Fruit fly (Drosophila melanogaster) whole organism, embryonic: ENCODE results near the gene Mbs.

Experiments
- Abd-B ChIP-seq: fragments of 200-800 bp; sonication (Bioruptor generic); optimal IDR thresholded peaks from 2 replicates; lab custom pipeline; 2018; ENCODE audit warnings: missing biosample characterization, mild to moderate bottlenecking, missing genetic modification characterization, moderate library complexity
- BEAF-32 ChIP-seq: fragments of 200-800 bp; sonication (Bioruptor generic); optimal IDR thresholded peaks from 3 replicates; lab custom pipeline; 2017; ENCODE audit warnings: missing biosample characterization, missing genetic modification characterization, mild to moderate bottlenecking, moderate library complexity, missing genetic modification reagents
- Bdp1 ChIP-seq: fragments of 200-800 bp; sonication (Bioruptor generic); optimal IDR thresholded peaks from 3 replicates; lab custom pipeline; 2016; ENCODE audit warnings: missing biosample characterization, missing genetic modification characterization
- CG11504 ChIP-seq: fragments of 200-800 bp; sonication (Bioruptor generic); optimal IDR thresholded peaks from 3 replicates; lab custom pipeline; 2019; ENCODE audit warnings: missing biosample characterization, mild to moderate bottlenecking, missing genetic modification characterization, moderate library complexity
- CG12155 ChIP-seq: fragments of 200-800 bp; sonication (Bioruptor generic); optimal IDR thresholded peaks from 3 replicates; lab custom pipeline; 2016; ENCODE audit warnings: missing biosample characterization, missing genetic modification characterization
- CG14441 ChIP-seq: fragments of 200-800 bp; sonication (Bioruptor generic); IDR thresholded peaks from 2 replicates; pipeline ENCODE4 v1.3.6; 2022; ENCODE audit warnings: missing biosample characterization, missing genetic modification characterization
- CG15269 ChIP-seq: fragments of 200-800 bp; sonication (Bioruptor generic); optimal IDR thresholded peaks from 2 replicates; lab custom pipeline; 2018; ENCODE audit warnings: missing biosample characterization, mild to moderate bottlenecking, missing genetic modification characterization, moderate library complexity
- CG15514 ChIP-seq: fragments of 200-800 bp; sonication (Bioruptor generic); optimal IDR thresholded peaks from 3 replicates; lab custom pipeline; 2017; ENCODE audit warnings: missing biosample characterization, missing genetic modification characterization, mild to moderate bottlenecking, moderate library complexity, missing genetic modification reagents
- CG17361 ChIP-seq: fragments of 200-800 bp; sonication (Bioruptor generic); IDR thresholded peaks from 3 replicates; pipeline ENCODE4 v1.3.6; 2022; ENCODE audit warnings: missing biosample characterization, missing genetic modification characterization
- CG1832 ChIP-seq: fragments of 200-800 bp; sonication (Bioruptor generic); optimal IDR thresholded peaks from 2 replicates; lab custom pipeline; 2017; ENCODE audit warnings: missing biosample characterization, mild to moderate bottlenecking, missing genetic modification characterization, inconsistent platforms
- CG2199 ChIP-seq: fragments of 200-800 bp; sonication (Bioruptor generic); IDR thresholded peaks from 3 replicates; pipeline ENCODE4 v1.3.6; 2022; ENCODE audit warnings: missing biosample characterization, missing genetic modification characterization
- CG31388 ChIP-seq: fragments of 200-800 bp; sonication (Bioruptor generic); optimal IDR thresholded peaks from 2 replicates; lab custom pipeline; 2016; ENCODE audit warnings: missing biosample characterization, missing genetic modification characterization
- CG32772 ChIP-seq: fragments of 200-800 bp; sonication (Bioruptor generic); IDR thresholded peaks from 2 replicates; pipeline ENCODE4 v1.3.6; 2022; ENCODE audit warnings: missing biosample characterization, missing genetic modification characterization
- CG33557 ChIP-seq: fragments of 200-800 bp; sonication (Bioruptor generic); optimal IDR thresholded peaks from 2 replicates; lab custom pipeline; 2019; ENCODE audit warnings: missing biosample characterization, mild to moderate bottlenecking, missing genetic modification characterization, moderate library complexity
- CG3726 ChIP-seq: fragments of 200-800 bp; sonication (Bioruptor generic); IDR thresholded peaks from 3 replicates; pipeline ENCODE4, ENCODE4 v1.3.6; 2022; ENCODE audit warnings: missing biosample characterization, missing genetic modification characterization
- CG4617 ChIP-seq: fragments of 200-800 bp; sonication (Bioruptor generic); optimal IDR thresholded peaks from 3 replicates; lab custom pipeline; 2016; ENCODE audit warnings: missing biosample characterization, missing genetic modification characterization, borderline replicate concordance
- CG6175 ChIP-seq: fragments of 200-800 bp; sonication (Bioruptor generic); IDR thresholded peaks from 3 replicates; pipeline ENCODE4 v1.3.6; 2022; ENCODE audit warnings: missing biosample characterization, missing genetic modification characterization
- CG7372 ChIP-seq: fragments of 200-800 bp; sonication (Bioruptor generic); IDR thresholded peaks from 2 replicates; pipeline ENCODE4 v1.3.6; 2022; ENCODE audit warnings: missing biosample characterization, missing genetic modification characterization
- CG7786 ChIP-seq: fragments of 200-800 bp; sonication (Bioruptor generic); optimal IDR thresholded peaks from 2 replicates; lab custom pipeline; 2016; ENCODE audit warnings: missing biosample characterization, missing genetic modification characterization
- CG7963 ChIP-seq: fragments of 200-800 bp; sonication (Bioruptor generic); IDR thresholded peaks from 3 replicates; pipeline ENCODE4 v1.3.6; 2022; ENCODE audit warnings: missing biosample characterization, missing genetic modification characterization; ENCODE audit not compliant: partially characterized antibody
- Dbx ChIP-seq: fragments of 200-800 bp; sonication (Bioruptor generic); IDR thresholded peaks from 3 replicates; pipeline ENCODE4 v1.3.6; 2022; ENCODE audit warnings: missing biosample characterization, missing genetic modification characterization
- Elba2 ChIP-seq: fragments of 200-800 bp; sonication (Bioruptor generic); optimal IDR thresholded peaks from 3 replicates; lab custom pipeline; 2016; ENCODE audit warnings: missing biosample characterization, missing genetic modification characterization
- GATAe ChIP-seq: fragments of 200-800 bp; sonication (Bioruptor generic); conservative IDR thresholded peaks from 2 replicates; pipeline ENCODE4 v1.3.6; 2022; ENCODE audit warnings: missing biosample characterization, missing genetic modification characterization
- H2.0 ChIP-seq: fragments of 200-800 bp; sonication (Bioruptor generic); IDR thresholded peaks from 2 replicates; pipeline ENCODE4 v1.3.6; 2022; ENCODE audit warnings: missing biosample characterization, missing genetic modification characterization
- Hmr ChIP-seq: fragments of 200-800 bp; sonication (Bioruptor generic); optimal IDR thresholded peaks from 3 replicates; lab custom pipeline; 2017; ENCODE audit warnings: mild to moderate bottlenecking, missing biosample characterization, missing genetic modification reagents, missing genetic modification characterization
- Max ChIP-seq: fragments of 200-800 bp; sonication (Bioruptor generic); optimal IDR thresholded peaks from 2 replicates; lab custom pipeline; 2016; ENCODE audit warnings: missing biosample characterization, mild to moderate bottlenecking, missing genetic modification characterization
- Mes4 ChIP-seq: fragments of 200-800 bp; sonication (Bioruptor generic); optimal IDR thresholded peaks from 2 replicates; lab custom pipeline; 2016; ENCODE audit warnings: missing biosample characterization, missing genetic modification characterization
- Nf-YB ChIP-seq: fragments of 200-800 bp; sonication (Bioruptor generic); optimal IDR thresholded peaks from 3 replicates; lab custom pipeline; 2019; ENCODE audit warnings: missing biosample characterization, mild to moderate bottlenecking, missing genetic modification characterization, moderate library complexity
- Opbp ChIP-seq: fragments of 200-800 bp; sonication (Bioruptor generic); IDR thresholded peaks from 3 replicates; pipeline ENCODE4 v1.3.6; 2022; ENCODE audit warnings: missing biosample characterization, missing genetic modification characterization; ENCODE audit not compliant: partially characterized antibody
- Ravus ChIP-seq: fragments of 200-800 bp; sonication (Bioruptor generic); IDR thresholded peaks from 2 replicates; pipeline ENCODE4 v1.3.6; 2022; ENCODE audit warnings: missing biosample characterization, missing genetic modification characterization
- Stat92E ChIP-seq, 3 experiments: fragments of >200 bp in 2 of 3; fragments of 200-800 bp in 1 of 3; sonication (Bioruptor generic) in 1 of 3; optimal IDR thresholded peaks; 2 replicates each; lab custom pipeline; 2017 to 2019; ENCODE audit warnings: missing biosample characterization in 3 of 3, missing genetic modification characterization in 3 of 3, mild to moderate bottlenecking in 1 of 3, moderate library complexity in 1 of 3
- Vsx1 ChIP-seq: fragments of 200-800 bp; sonication (Bioruptor generic); optimal IDR thresholded peaks from 2 replicates; lab custom pipeline; 2017; ENCODE audit warnings: missing biosample characterization, mild to moderate bottlenecking, missing genetic modification characterization, missing genetic modification reagents
- caup ChIP-seq: fragments of 200-800 bp; sonication (Bioruptor generic); optimal IDR thresholded peaks from 3 replicates; lab custom pipeline; 2017; ENCODE audit warnings: missing biosample characterization, mild to moderate bottlenecking, missing genetic modification characterization, moderate library complexity; ENCODE audit not compliant: severe bottlenecking
- fd96Cb ChIP-seq: fragments of 200-800 bp; sonication (Bioruptor generic); optimal IDR thresholded peaks from 2 replicates; lab custom pipeline; 2018; ENCODE audit warnings: missing biosample characterization, mild to moderate bottlenecking, missing genetic modification characterization, moderate library complexity
- fru ChIP-seq: fragments of >200 bp; optimal IDR thresholded peaks from 2 replicates; lab custom pipeline; 2017
- fu2 ChIP-seq: fragments of 200-800 bp; sonication (Bioruptor generic); optimal IDR thresholded peaks from 2 replicates; lab custom pipeline; 2016; ENCODE audit warnings: missing biosample characterization, missing genetic modification characterization
- jigr1 ChIP-seq: fragments of 200-800 bp; sonication (Bioruptor generic); IDR thresholded peaks from 3 replicates; pipeline ENCODE4 v1.3.6; 2022; ENCODE audit warnings: missing biosample characterization, missing genetic modification characterization
- lmd ChIP-seq: fragments of 200-800 bp; sonication (Bioruptor generic); IDR thresholded peaks from 2 replicates; pipeline ENCODE4 v1.3.6; 2022; ENCODE audit warnings: missing biosample characterization, missing genetic modification characterization
- mam ChIP-seq: fragments of 200-800 bp; sonication (Bioruptor generic); optimal IDR thresholded peaks from 3 replicates; lab custom pipeline; 2016; ENCODE audit warnings: missing biosample characterization, missing genetic modification characterization
- mirr ChIP-seq: fragments of 200-800 bp; sonication (Bioruptor generic); optimal IDR thresholded peaks from 3 replicates; lab custom pipeline; 2018; ENCODE audit warnings: missing biosample characterization, mild to moderate bottlenecking, missing genetic modification characterization
- nau ChIP-seq: fragments of 200-800 bp; sonication (Bioruptor generic); optimal IDR thresholded peaks from 3 replicates; lab custom pipeline; 2017; ENCODE audit warnings: missing biosample characterization, mild to moderate bottlenecking, missing genetic modification characterization, missing genetic modification reagents
- otp ChIP-seq: fragments of 200-800 bp; sonication (Bioruptor generic); IDR thresholded peaks from 3 replicates; pipeline ENCODE4, ENCODE4 v1.3.6; 2022; ENCODE audit warnings: missing biosample characterization, missing genetic modification characterization
- pb ChIP-seq: fragments of 200-800 bp; sonication (Bioruptor generic); optimal IDR thresholded peaks from 3 replicates; lab custom pipeline; 2016; ENCODE audit warnings: missing biosample characterization, missing genetic modification characterization
- pros ChIP-seq: fragments of 200-800 bp; sonication (Bioruptor generic); optimal IDR thresholded peaks from 3 replicates; lab custom pipeline; 2019; ENCODE audit warnings: missing biosample characterization, mild to moderate bottlenecking, missing genetic modification characterization, moderate library complexity
- tio ChIP-seq: fragments of 200-800 bp; sonication (Bioruptor generic); optimal IDR thresholded peaks from 2 replicates; lab custom pipeline; 2017; ENCODE audit warnings: missing biosample characterization, missing genetic modification characterization, inconsistent platforms
- tna ChIP-seq: fragments of 200-800 bp; sonication (Bioruptor generic); IDR thresholded peaks from 2 replicates; pipeline ENCODE4 v1.3.6; 2022; ENCODE audit warnings: missing biosample characterization, missing genetic modification characterization; ENCODE audit not compliant: partially characterized antibody
- ttk ChIP-seq: fragments of 200-800 bp; sonication (Bioruptor generic); IDR thresholded peaks from 2 replicates; pipeline ENCODE4 v2.1.2; 2022; ENCODE audit warnings: missing biosample characterization, missing genetic modification characterization
- unc-4 ChIP-seq: fragments of 200-800 bp; sonication (Bioruptor generic); IDR thresholded peaks from 2 replicates; pipeline ENCODE4 v1.3.6; 2022; ENCODE audit warnings: missing biosample characterization, missing genetic modification characterization; ENCODE audit not compliant: partially characterized antibody
- zen2 ChIP-seq: fragments of 200-800 bp; sonication (Bioruptor generic); IDR thresholded peaks from 3 replicates; pipeline ENCODE4 v1.3.6; 2022; ENCODE audit warnings: missing biosample characterization, missing genetic modification characterization; ENCODE audit not compliant: partially characterized antibody

Mbs gene

DNA sequence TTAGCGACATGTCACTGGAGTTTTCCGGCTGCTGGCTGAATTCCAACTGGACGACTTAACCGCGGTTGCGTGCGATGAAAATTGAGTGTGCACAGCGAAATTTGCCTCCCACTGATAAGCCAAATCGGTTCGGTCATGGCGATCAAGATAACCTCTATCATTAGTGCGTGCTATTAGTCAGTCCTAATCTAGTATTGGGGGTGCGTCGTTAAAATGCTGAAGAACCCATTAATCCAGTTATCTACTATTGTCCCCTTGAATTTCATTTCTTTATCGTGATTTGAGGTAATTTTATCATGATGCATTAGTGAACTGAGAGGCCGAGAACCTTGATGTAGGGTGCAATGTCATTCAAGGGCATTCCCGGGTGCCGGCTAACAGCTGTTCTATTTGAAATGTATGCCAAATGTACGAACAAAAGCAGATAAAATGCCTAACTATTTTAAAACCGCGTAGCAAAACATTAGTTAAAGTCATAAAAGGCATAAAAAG is 76.8 kb downstream of the Mbs start, which contains the start of gene Pgm1 (continued):
- TF ChIP-seq CG33557 (GFP tag; lab: Kevin White, UChicago) (peak; percentile 58), lmd (GFP tag; lab: Robert Waterston, UW) (peak; percentile 85; the same call in 1 of the 2 replicates), Mes4 (GFP tag; lab: Kevin White, UChicago) (peak; percentile 85), Abd-B (GFP tag; lab: Kevin White, UChicago) (no peak), CG11504 (tag; lab: Kevin White, UChicago) (peak; percentile 76), Elba2 (GFP tag; lab: Kevin White, UChicago) (peak; percentile 25), CG15269 (no peak), Max (GFP tag; lab: Kevin White, UChicago) (peak; percentile 69), ttk (GFP tag; lab: Robert Waterston, UW) (peak; percentile 64), Vsx1 (peak; percentile 51), GATAe (peak; percentile 89), Ravus (no peak), CG12155 (GFP tag; lab: Kevin White, UChicago) (peak; percentile 88), CG7786 (GFP tag; lab: Kevin White, UChicago) (peak; percentile 92), CG14441 (peak; percentile 78), caup (GFP tag; lab: Kevin White, UChicago) (no peak), pros (GFP tag; lab: Kevin White, UChicago) (peak; percentile 33), nau (GFP tag; lab: Kevin White, UChicago) (no peak), H2.0 (GFP tag; lab: Robert Waterston, UW) (peak; percentile 68), CG4617 (peak; percentile 84), jigr1 (peak; percentile 55; the same call in 1 of the 3 replicates), Stat92E (GFP tag; optimal IDR thresholded peaks at IDR 0.05; lab: Kevin White, UChicago) (peak in 1 of 3 experiments; percentile 87), zen2 (GFP tag; lab: Robert Waterston, UW) (no peak), CG3726 (GFP tag; lab: Robert Waterston, UW) (peak; percentile 68), mam (GFP tag; lab: Kevin White, UChicago) (peak; percentile 90), Dbx (peak; percentile 52), mirr (GFP tag; lab: Kevin White, UChicago) (peak; percentile 97), CG31388 (peak; percentile 51), Hmr (peak; percentile 85), tio (peak; percentile 53), unc-4 (GFP tag; lab: Robert Waterston, UW) (no peak), pb (GFP tag; lab: Kevin White, UChicago) (peak; percentile 93), fru (lab: Kevin White, UChicago) (no peak), CG1832 (no peak), CG32772 (GFP tag; lab: Robert Waterston, UW) (peak; percentile 63), CG7963 (GFP tag; lab: Robert Waterston, UW) (no peak), Opbp (GFP tag; lab: Robert Waterston, UW) (no peak)

DNA sequence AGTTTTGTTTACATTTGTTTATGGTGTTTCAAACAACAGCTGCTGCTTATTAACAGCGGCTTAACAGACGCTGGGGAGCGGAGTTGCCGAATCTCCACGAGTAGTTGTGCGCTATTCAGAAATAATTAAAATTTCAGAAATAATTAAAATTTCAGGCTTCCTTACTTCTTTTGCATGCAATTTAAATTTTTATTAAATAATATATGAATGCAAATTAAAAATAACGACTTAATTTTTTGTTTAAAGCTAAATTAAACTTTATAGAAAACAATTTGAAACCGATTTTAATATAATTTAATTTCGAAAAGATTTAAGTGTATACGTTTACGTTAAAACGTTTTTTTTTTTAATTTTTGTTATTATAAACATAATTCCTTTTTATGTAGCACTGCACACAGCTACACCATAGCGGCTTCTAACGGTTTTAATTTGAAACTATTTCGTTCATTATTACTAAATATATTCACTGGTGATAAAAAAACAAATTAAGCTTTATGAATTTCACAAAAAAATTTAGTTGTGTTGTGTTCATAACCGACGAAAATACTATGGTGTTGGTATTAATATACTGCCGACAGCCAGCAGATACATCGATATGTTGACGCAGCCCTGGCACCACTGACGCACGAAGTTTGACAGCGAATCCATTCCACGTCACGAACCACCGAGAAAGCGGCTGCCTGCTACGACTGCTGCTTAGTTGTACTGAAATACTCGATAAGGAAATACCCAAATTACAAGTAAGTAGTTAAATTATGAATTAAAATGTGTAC is 77.4 kb downstream of the Mbs start, which contains the start of gene SsRbeta:
TSS of gene SsRbeta (plus strand) at position 645 of the 773 bp plus-strand sequence.
- TF ChIP-seq CG15514 (peak; percentile 79), tna (GFP tag; lab: Robert Waterston, UW) (peak; percentile 37; the same call in 1 of the 2 replicates), CG12155 (GFP tag; lab: Kevin White, UChicago) (no peak), ttk (GFP tag; lab: Robert Waterston, UW) (peak; percentile 50), BEAF-32 (GFP tag; lab: Kevin White, UChicago) (peak; percentile 86), otp (GFP tag; lab: Robert Waterston, UW) (no peak), mirr (GFP tag; lab: Kevin White, UChicago) (peak; percentile 3), fu2 (GFP tag; lab: Kevin White, UChicago) (no peak), fd96Cb (tag; lab: Kevin White, UChicago) (no peak), CG6175 (GFP tag; lab: Robert Waterston, UW) (no peak), Bdp1 (GFP tag; lab: Kevin White, UChicago) (no peak), CG7372 (GFP tag; lab: Robert Waterston, UW) (peak; percentile 58), CG17361 (GFP tag; lab: Robert Waterston, UW) (peak; percentile 81), Nf-YB (GFP tag; lab: Kevin White, UChicago) (no peak), CG2199 (GFP tag; lab: Robert Waterston, UW) (0 out of 3 replicates have a peak, but pooled peaks have one; percentile 17), Mes4 (GFP tag; lab: Kevin White, UChicago) (no peak)
